Fruit fly (Drosophila melanogaster) Kc167 (cell line): ENCODE measurements around the gene CtsF.

Source experiments
- Myc ChIP-seq: fragments of >200 bp; optimal IDR thresholded peaks from 2 replicates; lab custom pipeline; 2017; ENCODE audit warnings: missing external identifiers
- Sin3A ChIP-seq: fragments of >200 bp; optimal IDR thresholded peaks from 2 replicates; lab custom pipeline; 2018; ENCODE audit warnings: missing external identifiers
- h ChIP-seq: fragments of >200 bp; optimal IDR thresholded peaks from 3 replicates; lab custom pipeline; 2018; ENCODE audit warnings: missing external identifiers
- insv ChIP-seq: fragments of >200 bp; optimal IDR thresholded peaks from 3 replicates; lab custom pipeline; 2018; ENCODE audit warnings: missing external identifiers
- psq ChIP-seq: fragments of >200 bp; optimal IDR thresholded peaks from 2 replicates; lab custom pipeline; 2017; ENCODE audit warnings: missing external identifiers
- ttk ChIP-seq: sonication (Bioruptor generic); optimal IDR thresholded peaks from 2 replicates; lab custom pipeline; 2017; ENCODE audit warnings: missing external identifiers

Gene CtsF

dm6 chr3R:5261996-5262535 is 10.5 kb upstream of the CtsF start:
- no peak for TF ChIP-seq insv (lab: Kevin White, UChicago)
- TF ChIP-seq Myc: no peak
- no peak for TF ChIP-seq psq (lab: Kevin White, UChicago)
- no peak for TF ChIP-seq h (lab: Kevin White, UChicago)
- no peak for TF ChIP-seq ttk (lab: Kevin White, UChicago)
- no peak for TF ChIP-seq Sin3A

DNA sequence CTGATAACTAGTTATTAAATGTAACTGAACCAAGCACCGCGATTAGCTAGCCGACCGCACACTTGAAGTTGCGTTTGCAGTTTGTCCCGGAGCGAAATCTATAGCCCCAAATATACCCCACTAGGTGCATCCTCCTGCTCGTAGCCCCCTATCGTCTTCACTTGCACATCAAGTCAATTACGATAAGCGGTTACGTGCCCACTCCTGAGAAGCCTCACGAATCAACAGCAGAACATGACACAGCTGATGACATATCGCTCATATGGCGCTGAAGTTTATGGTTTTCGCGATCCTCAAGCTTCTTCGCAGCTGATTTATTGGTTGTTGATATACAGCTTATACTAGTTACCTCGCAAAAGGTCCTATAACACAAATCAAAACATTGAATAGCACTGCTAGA is 9.7 kb upstream of the CtsF start:
- TF ChIP-seq psq (lab: Kevin White, UChicago): no peak
- TF ChIP-seq ttk (lab: Kevin White, UChicago): no peak
- TF ChIP-seq Sin3A: no peak
- no peak for TF ChIP-seq Myc
- no peak for TF ChIP-seq insv (lab: Kevin White, UChicago)
- TF ChIP-seq h (lab: Kevin White, UChicago): no peak

DNA sequence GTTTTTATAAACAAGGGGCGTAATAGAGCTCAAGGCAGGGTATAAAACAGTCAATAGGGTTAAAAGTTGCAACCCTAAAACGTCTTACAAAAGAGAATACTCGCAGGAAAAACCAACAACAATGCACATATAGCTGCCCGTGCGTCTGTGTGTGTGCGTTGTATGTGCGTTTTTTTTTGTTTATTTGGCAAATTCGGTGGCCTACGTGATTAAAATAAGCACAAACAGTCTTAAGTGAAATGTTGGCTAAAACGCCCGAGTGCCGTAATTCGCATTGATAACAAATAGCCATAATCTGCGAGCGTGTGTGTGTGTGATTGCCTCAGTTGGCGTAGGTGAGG is 5.6 kb upstream of the CtsF start:
- TF ChIP-seq ttk (lab: Kevin White, UChicago) (no peak), h (lab: Kevin White, UChicago) (no peak), Myc (no peak), insv (lab: Kevin White, UChicago) (no peak), Sin3A (no peak), psq (lab: Kevin White, UChicago) (no peak)

- TF ChIP-seq Myc (no peak), h (lab: Kevin White, UChicago) (no peak), insv (lab: Kevin White, UChicago) (no peak), Sin3A (no peak), ttk (lab: Kevin White, UChicago) (no peak)
These were observed 5.1 kb upstream of the CtsF start, which contains the start of the genes Enoph and Hph for dm6 chr3R:5256462-5257146. TSS of gene Enoph (minus strand) at chr3R:5256681. TSS of gene Hph (plus strand) at chr3R:5257037.

DNA sequence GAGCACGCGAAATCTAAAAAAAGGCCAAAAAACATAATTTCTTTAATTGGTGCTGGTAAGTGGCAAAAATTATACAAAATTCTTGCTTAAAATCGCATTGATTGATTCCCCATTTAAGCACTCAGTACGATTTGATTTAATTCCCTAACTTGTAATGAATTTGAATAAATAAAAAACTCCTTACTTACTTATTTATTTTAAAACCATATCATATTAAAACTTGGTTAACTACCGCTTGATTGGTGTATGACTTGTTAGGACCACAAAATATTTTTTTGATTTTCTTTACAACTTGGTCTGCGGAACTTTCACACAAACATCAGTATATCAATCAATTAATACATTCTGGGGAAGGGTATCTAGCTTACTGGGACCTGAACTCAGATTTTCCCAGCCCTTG is 1.3 kb upstream of the CtsF start, which contains the start of gene CG1113:
TSS of gene CG1113 (plus strand) at position 301 of the 400 bp plus-strand sequence.
- TF ChIP-seq Myc: no peak
- no peak for TF ChIP-seq Sin3A
- no peak for TF ChIP-seq insv (lab: Kevin White, UChicago)

- TF ChIP-seq ttk (lab: Kevin White, UChicago): no peak
- TF ChIP-seq Sin3A: no peak
- no peak for TF ChIP-seq Myc
- TF ChIP-seq psq (lab: Kevin White, UChicago): no peak
- TF ChIP-seq h (lab: Kevin White, UChicago): no peak
- TF ChIP-seq insv (lab: Kevin White, UChicago): no peak
These were observed 859 bp downstream of the CtsF start for dm6 chr3R:5250530-5251242.

DNA sequence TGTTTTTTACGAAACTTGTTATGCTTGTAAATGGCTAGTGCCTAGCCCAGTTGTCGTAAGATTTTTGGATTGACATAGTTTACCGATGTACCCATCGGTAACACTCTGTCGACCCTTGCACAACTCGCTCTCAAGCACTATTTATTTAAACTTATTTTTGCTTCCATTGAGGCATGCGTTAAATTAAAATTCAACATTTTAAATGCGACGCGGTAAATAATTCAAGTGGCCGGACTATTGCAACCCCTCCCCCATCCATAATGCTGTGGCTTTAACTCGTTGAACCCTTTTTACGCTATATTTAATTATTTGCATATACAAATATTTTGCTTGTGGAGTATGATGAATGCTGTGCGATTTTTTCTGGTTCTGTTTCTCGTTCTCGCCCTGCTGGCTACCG is 2.2 kb downstream of the CtsF start:
- no peak for TF ChIP-seq insv (lab: Kevin White, UChicago)
- TF ChIP-seq Sin3A: no peak
- no peak for TF ChIP-seq psq (lab: Kevin White, UChicago)
- no peak for TF ChIP-seq ttk (lab: Kevin White, UChicago)
- TF ChIP-seq Myc: no peak
- no peak for TF ChIP-seq h (lab: Kevin White, UChicago)

DNA sequence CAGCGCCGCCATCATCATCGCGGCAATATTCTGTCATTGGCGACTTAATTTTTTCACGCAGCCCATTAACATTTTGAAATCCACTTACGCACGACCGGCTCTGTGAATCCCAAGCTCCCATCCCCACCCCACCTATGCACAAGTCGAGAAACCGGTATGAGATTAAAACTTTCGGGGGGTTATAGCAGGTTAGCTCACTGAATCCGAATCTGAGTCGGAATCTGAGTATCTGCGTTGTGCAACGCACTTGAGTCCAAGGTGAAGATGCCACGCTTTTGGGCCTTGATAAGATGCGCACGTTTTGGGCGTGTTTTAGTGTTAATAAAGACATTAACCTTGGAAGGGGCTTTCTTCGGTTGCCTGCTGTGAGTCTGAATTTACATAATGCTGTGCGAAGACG is 4.6 kb downstream of the CtsF start:
- TF ChIP-seq Sin3A (no peak), h (lab: Kevin White, UChicago) (no peak), Myc (no peak), psq (lab: Kevin White, UChicago) (no peak)

- TF ChIP-seq Sin3A: no peak
These were observed 10.8 kb downstream of the CtsF start, which contains the start of gene CG33293 for dm6 chr3R:5240721-5241120. TSS of gene CG33293 (minus strand) at chr3R:5240735.

- TF ChIP-seq Myc: no peak
- no peak for TF ChIP-seq insv (lab: Kevin White, UChicago)
- no peak for TF ChIP-seq Sin3A
- no peak for TF ChIP-seq ttk (lab: Kevin White, UChicago)
- no peak for TF ChIP-seq psq (lab: Kevin White, UChicago)
- no peak for TF ChIP-seq h (lab: Kevin White, UChicago)
These were observed 14.3 kb downstream of the CtsF start, which contains the start of gene rtp for dm6 chr3R:5237215-5237614. TSS of gene rtp (minus strand) at chr3R:5237315.

- TF ChIP-seq Myc (no peak), insv (lab: Kevin White, UChicago) (no peak), h (lab: Kevin White, UChicago) (no peak), Sin3A (no peak), psq (lab: Kevin White, UChicago) (no peak), ttk (lab: Kevin White, UChicago) (no peak)
These were observed 19.3 kb downstream of the CtsF start, which contains the start of the genes Kat60 and Mms19 for dm6 chr3R:5232197-5232607. TSS of gene Kat60 (minus strand) at chr3R:5232209. TSS of gene Mms19 (plus strand) at chr3R:5232543.

DNA sequence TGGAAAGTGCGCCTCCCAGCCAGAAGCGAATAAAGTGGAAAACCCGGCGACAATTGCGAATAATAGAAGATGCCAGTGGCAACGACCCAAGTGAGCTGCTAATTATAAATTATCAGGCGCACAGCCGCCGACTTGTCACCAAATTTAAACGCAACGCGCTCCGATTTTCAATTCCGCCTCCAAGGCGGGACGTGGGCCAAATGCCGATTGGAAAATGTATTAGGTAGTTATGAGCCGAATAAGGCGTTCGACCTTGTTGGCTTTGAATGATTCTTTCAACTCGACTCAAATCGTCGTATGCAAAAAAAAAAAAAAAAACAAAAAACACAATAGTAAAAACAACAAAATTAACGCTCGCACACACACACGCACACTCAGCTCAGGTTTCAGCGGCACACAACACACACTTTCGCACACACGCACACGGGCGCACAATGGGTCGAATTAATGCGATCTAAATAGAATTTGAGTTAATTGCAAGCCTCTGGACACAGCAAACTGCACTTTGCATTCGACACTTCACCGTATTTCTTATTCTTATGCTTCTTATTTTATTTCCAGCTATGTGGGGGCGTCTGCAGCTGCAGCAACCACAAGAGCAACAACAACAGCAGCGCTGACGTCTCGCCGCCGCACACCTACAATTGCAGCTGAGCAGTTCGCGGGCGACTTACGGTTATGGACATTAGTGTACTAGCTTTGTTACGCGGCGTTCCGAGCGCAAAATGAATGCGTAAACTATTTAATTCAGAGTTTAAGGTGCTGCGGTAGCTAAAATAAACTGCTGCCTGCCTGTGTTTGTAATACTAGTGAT is 20.0 kb downstream of the CtsF start:
- TF ChIP-seq psq (lab: Kevin White, UChicago) (no peak), Sin3A (no peak), ttk (lab: Kevin White, UChicago) (no peak), h (lab: Kevin White, UChicago) (no peak), Myc (no peak), insv (lab: Kevin White, UChicago) (no peak)
